Worm (Caenorhabditis elegans) whole organism, L3 larva: ENCODE results near the gene mbr-1.

Experiments used
- R02D3.7 ChIP-seq: fragments of 150-350 bp; optimal IDR thresholded peaks from 2 replicates; lab custom pipeline; 2014; ENCODE audit warnings: missing biosample characterization, missing genetic modification characterization
- aly-2 ChIP-seq: fragments of 150-350 bp; optimal IDR thresholded peaks from 2 replicates; lab custom pipeline; 2014; ENCODE audit warnings: missing biosample characterization, missing genetic modification characterization
- ama-1 ChIP-seq: fragments of 150-350 bp; optimal IDR thresholded peaks from 2 replicates; lab custom pipeline; 2018
- ceh-16 ChIP-seq: sonication (generic microtip); optimal IDR thresholded peaks from 2 replicates; lab custom pipeline; 2017; ENCODE audit warnings: missing biosample characterization, missing genetic modification characterization
- ceh-28 ChIP-seq: fragments of 150-350 bp; optimal IDR thresholded peaks from 2 replicates; lab custom pipeline; 2014; ENCODE audit warnings: missing biosample characterization, missing genetic modification reagents, missing genetic modification characterization
- ceh-82 ChIP-seq: fragments of 150-350 bp; optimal IDR thresholded peaks from 2 replicates; lab custom pipeline; 2014; ENCODE audit warnings: missing biosample characterization, missing genetic modification characterization
- daf-12 ChIP-seq: fragments of 150-350 bp; optimal IDR thresholded peaks from 2 replicates; lab custom pipeline; 2014; ENCODE audit warnings: missing biosample characterization, missing genetic modification reagents, missing genetic modification characterization
- elt-1 ChIP-seq: fragments of 150-350 bp; optimal IDR thresholded peaks from 2 replicates; lab custom pipeline; 2014; ENCODE audit warnings: missing biosample characterization, missing genetic modification characterization
- elt-2 ChIP-seq: sonication (generic microtip); optimal IDR thresholded peaks from 2 replicates; lab custom pipeline; 2016; ENCODE audit warnings: missing genetic modification reagents, mild to moderate bottlenecking, missing genetic modification characterization, missing compliant biosample characterization
- eor-1 ChIP-seq, 2 experiments: fragments of 150-350 bp; optimal IDR thresholded peaks; 2 replicates each; lab custom pipeline; 2014 to 2018; ENCODE audit warnings: missing biosample characterization in 2 of 2, missing genetic modification characterization in 2 of 2
- fkh-10 ChIP-seq: sonication (generic microtip); optimal IDR thresholded peaks from 2 replicates; lab custom pipeline; 2017; ENCODE audit warnings: missing biosample characterization, missing genetic modification reagents, missing genetic modification characterization
- fkh-2 ChIP-seq: fragments of 150-350 bp; optimal IDR thresholded peaks from 2 replicates; lab custom pipeline; 2014; ENCODE audit warnings: missing biosample characterization, missing genetic modification reagents, missing genetic modification characterization
- fos-1 ChIP-seq: fragments of 150-350 bp; optimal IDR thresholded peaks from 2 replicates; lab custom pipeline; 2014; ENCODE audit warnings: missing biosample characterization, missing genetic modification characterization
- hmg-11 ChIP-seq: sonication (generic microtip); optimal IDR thresholded peaks from 2 replicates; lab custom pipeline; 2016; ENCODE audit warnings: missing genetic modification characterization, missing compliant biosample characterization
- lin-15B ChIP-seq: fragments of 150-350 bp; optimal IDR thresholded peaks from 2 replicates; lab custom pipeline; 2014; ENCODE audit warnings: missing biosample characterization, missing genetic modification characterization
- mdl-1 ChIP-seq: fragments of 150-350 bp; optimal IDR thresholded peaks from 2 replicates; lab custom pipeline; 2014; ENCODE audit warnings: missing biosample characterization, missing genetic modification characterization
- mml-1 ChIP-seq: fragments of 150-350 bp; sonication (generic microtip); optimal IDR thresholded peaks from 3 replicates; lab custom pipeline; 2014; ENCODE audit warnings: missing biosample characterization, missing genetic modification characterization
- nfya-1 ChIP-seq: sonication (generic microtip); optimal IDR thresholded peaks from 2 replicates; lab custom pipeline; 2017; ENCODE audit warnings: missing genetic modification characterization, mild to moderate bottlenecking, missing compliant biosample characterization, antibody characterized with exemption, moderate library complexity; ENCODE audit not compliant: insufficient read depth
- nhr-11 ChIP-seq: fragments of 150-350 bp; optimal IDR thresholded peaks from 2 replicates; lab custom pipeline; 2014; ENCODE audit warnings: missing biosample characterization, missing genetic modification characterization
- nhr-23 ChIP-seq: fragments of 150-350 bp; optimal IDR thresholded peaks from 2 replicates; lab custom pipeline; 2014; ENCODE audit warnings: missing biosample characterization, missing genetic modification reagents, missing genetic modification characterization
- nhr-237 ChIP-seq: fragments of 150-350 bp; optimal IDR thresholded peaks from 2 replicates; lab custom pipeline; 2014; ENCODE audit warnings: missing biosample characterization, missing genetic modification characterization
- nhr-25 ChIP-seq: sonication (generic microtip); optimal IDR thresholded peaks from 2 replicates; lab custom pipeline; 2017; ENCODE audit warnings: missing biosample characterization, missing genetic modification characterization
- nhr-28 ChIP-seq: fragments of 150-350 bp; optimal IDR thresholded peaks from 2 replicates; lab custom pipeline; 2014; ENCODE audit warnings: missing biosample characterization, missing genetic modification characterization
- nhr-43 ChIP-seq: sonication (generic microtip); optimal IDR thresholded peaks from 2 replicates; lab custom pipeline; 2016; ENCODE audit warnings: mild to moderate bottlenecking, missing genetic modification characterization, missing compliant biosample characterization; ENCODE audit not compliant: poor library complexity, severe bottlenecking
- nhr-67 ChIP-seq: fragments of 150-350 bp; optimal IDR thresholded peaks from 2 replicates; lab custom pipeline; 2014; ENCODE audit warnings: missing biosample characterization, missing genetic modification characterization
- nhr-76 ChIP-seq: fragments of 150-350 bp; sonication (generic microtip); optimal IDR thresholded peaks from 5 replicates; lab custom pipeline; 2014; ENCODE audit warnings: missing biosample characterization, missing genetic modification characterization
- pha-4 ChIP-seq: fragments of 150-350 bp; optimal IDR thresholded peaks from 2 replicates; lab custom pipeline; 2014; ENCODE audit warnings: missing biosample characterization, missing genetic modification reagents, missing genetic modification characterization
- pqm-1 ChIP-seq: fragments of 150-350 bp; optimal IDR thresholded peaks from 2 replicates; lab custom pipeline; 2017; ENCODE audit warnings: missing biosample characterization, missing genetic modification characterization, inconsistent platforms
- sea-2 ChIP-seq: fragments of 150-350 bp; sonication (generic microtip); optimal IDR thresholded peaks from 4 replicates; lab custom pipeline; 2014; ENCODE audit warnings: missing biosample characterization, missing genetic modification reagents, missing genetic modification characterization
- skn-1 ChIP-seq: fragments of 150-350 bp; optimal IDR thresholded peaks from 2 replicates; lab custom pipeline; 2014; ENCODE audit warnings: missing biosample characterization, missing genetic modification characterization
- snpc-4 ChIP-seq: fragments of 150-350 bp; optimal IDR thresholded peaks from 2 replicates; lab custom pipeline; 2014; ENCODE audit warnings: missing biosample characterization, missing genetic modification characterization
- tbx-2 ChIP-seq: sonication (generic microtip); optimal IDR thresholded peaks from 2 replicates; lab custom pipeline; 2016; ENCODE audit warnings: mild to moderate bottlenecking, missing genetic modification characterization, missing compliant biosample characterization
- unc-39 ChIP-seq: sonication (generic microtip); optimal IDR thresholded peaks from 4 replicates; lab custom pipeline; 2017; ENCODE audit warnings: missing biosample characterization, missing genetic modification characterization
- zag-1 ChIP-seq: fragments of 150-350 bp; optimal IDR thresholded peaks from 2 replicates; lab custom pipeline; 2014; ENCODE audit warnings: missing biosample characterization, missing genetic modification characterization
- ztf-4 ChIP-seq: fragments of 150-350 bp; optimal IDR thresholded peaks from 2 replicates; lab custom pipeline; 2014; ENCODE audit warnings: missing biosample characterization, missing genetic modification characterization

The mbr-1 gene

DNA sequence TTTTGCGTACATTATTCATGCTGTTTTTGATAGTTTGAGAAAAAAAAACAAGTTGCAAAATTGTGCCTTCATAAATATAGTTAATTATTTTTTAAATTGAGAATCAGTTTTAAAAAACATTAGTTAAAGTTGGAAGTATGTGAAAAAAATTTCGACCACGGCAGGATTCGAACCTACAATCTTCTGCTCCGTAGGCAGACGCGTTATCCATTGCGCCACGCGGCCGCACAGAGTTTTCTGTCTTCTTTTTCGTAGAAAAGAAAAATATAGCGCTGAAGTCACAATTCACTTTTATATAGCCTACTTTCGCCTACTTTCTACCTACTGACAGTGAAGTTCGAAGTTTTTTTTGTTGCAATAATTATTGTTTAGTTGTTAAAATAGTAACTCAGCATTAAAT lies 10.0 kb upstream of the mbr-1 start:
- TF ChIP-seq nfya-1 (tag; lab: Kevin White, UChicago) (peak; percentile 22), fos-1 (tag; lab: Kevin White, UChicago) (no peak), elt-2 (peak; percentile 46)

DNA sequence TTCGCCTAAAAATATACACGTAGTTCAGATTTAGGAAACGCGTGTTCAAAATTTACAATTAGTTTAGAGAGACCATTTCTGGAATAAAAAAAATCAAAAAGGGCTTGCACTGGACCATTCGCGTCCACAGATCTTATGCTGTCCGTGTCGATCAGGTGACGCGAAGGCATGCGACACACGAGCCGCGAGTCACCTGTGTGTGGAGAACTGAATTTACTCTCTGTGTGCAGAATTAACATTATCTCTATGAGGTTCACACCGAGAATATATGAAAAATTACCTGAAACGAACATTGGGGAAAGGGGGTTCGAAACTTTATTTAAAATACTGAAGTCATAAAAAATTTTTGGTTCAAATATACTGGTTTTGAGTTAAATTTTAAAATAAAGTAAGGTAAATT lies 5.8 kb upstream of the mbr-1 start:
- TF ChIP-seq pha-4 (tag; lab: Kevin White, UChicago) (no peak), elt-1 (no peak), nhr-25 (tag; lab: Kevin White, UChicago) (no peak), hmg-11 (tag; lab: Kevin White, UChicago) (no peak), snpc-4 (tag; lab: Kevin White, UChicago) (no peak), elt-2 (no peak), ztf-4 (no peak), mdl-1 (no peak), ceh-16 (no peak), nhr-28 (tag; lab: Kevin White, UChicago) (no peak), fkh-2 (no peak), nhr-76 (no peak), fkh-10 (no peak), nhr-67 (tag; lab: Kevin White, UChicago) (no peak), eor-1 (tag; optimal IDR thresholded peaks at IDR 0.05; lab: Kevin White, UChicago) (no peak), fos-1 (tag; lab: Kevin White, UChicago) (no peak), mml-1 (tag; lab: Kevin White, UChicago) (no peak)

DNA sequence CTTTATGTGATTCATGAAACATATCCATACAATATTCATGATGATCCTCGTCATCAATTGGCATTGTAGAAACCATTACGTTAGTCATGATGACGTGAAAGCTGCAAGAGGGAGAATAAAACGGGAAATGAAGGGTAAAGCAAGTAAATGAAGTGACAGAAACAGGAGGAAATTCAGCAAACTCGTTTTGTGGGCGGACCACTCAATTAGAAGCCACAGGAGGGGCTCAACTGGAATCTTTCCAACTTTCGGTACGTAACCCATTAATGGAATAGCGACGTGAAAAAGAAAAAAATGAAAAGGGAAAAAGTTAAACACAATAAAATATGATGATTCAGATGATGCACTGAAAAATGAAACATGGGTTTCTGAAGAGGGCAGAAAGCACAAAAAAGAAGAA lies 4.8 kb downstream of the mbr-1 start, which contains the start of gene T01C1.4:
Gene T01C1.4, minus strand, starts transcription at position 101 of the 400 bp plus-strand sequence.
- TF ChIP-seq nhr-43 (tag; lab: Kevin White, UChicago) (no peak), ama-1 (no peak), lin-15B (no peak), sea-2 (GFP tag; lab: Kevin White, UChicago) (no peak), daf-12 (tag; lab: Kevin White, UChicago) (no peak), R02D3.7 (no peak), zag-1 (tag; lab: Kevin White, UChicago) (no peak), pha-4 (tag; lab: Kevin White, UChicago) (no peak), elt-2 (no peak), mml-1 (tag; lab: Kevin White, UChicago) (no peak), nhr-67 (tag; lab: Kevin White, UChicago) (no peak), fkh-10 (no peak), hmg-11 (tag; lab: Kevin White, UChicago) (no peak), nhr-11 (tag; lab: Kevin White, UChicago) (no peak), mdl-1 (no peak)

DNA sequence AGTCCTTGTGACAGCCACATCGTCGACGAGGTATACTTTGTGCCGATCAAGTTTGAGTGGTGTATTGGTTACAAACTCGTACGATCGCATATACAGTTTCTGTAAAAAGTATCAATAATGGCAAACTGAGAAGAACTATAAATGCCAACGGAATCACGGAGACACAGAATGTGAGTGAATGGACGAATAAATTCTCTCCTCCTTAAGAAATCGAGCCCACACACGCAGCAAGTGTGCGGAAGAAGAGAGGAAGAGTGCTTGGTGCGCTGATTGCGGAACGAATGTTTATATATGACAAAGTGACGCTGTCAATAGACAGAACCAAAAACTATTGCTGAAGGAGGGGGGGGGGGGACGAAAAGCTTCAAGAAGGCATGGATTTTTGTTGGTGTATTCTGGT lies 10.1 kb downstream of the mbr-1 start, which contains the start of gene rhgf-1:
Gene rhgf-1, minus strand, starts transcription at position 101 of the 400 bp plus-strand sequence.
- TF ChIP-seq tbx-2 (tag; lab: Kevin White, UChicago): no peak
- TF ChIP-seq nhr-23: no peak
- no peak for TF ChIP-seq ama-1
- no peak for TF ChIP-seq nhr-237 (tag; lab: Kevin White, UChicago)
- no peak for TF ChIP-seq elt-1
- TF ChIP-seq hmg-11 (tag; lab: Kevin White, UChicago): no peak
- TF ChIP-seq nfya-1 (tag; lab: Kevin White, UChicago): no peak
- TF ChIP-seq pqm-1: no peak
- TF ChIP-seq unc-39 (tag; lab: Kevin White, UChicago): no peak
- TF ChIP-seq R02D3.7: no peak
- no peak for TF ChIP-seq skn-1
- TF ChIP-seq aly-2 (tag; lab: Kevin White, UChicago): no peak
- TF ChIP-seq nhr-25 (tag; lab: Kevin White, UChicago): no peak
- no peak for TF ChIP-seq ceh-82
- no peak for TF ChIP-seq ceh-28 (tag; lab: Kevin White, UChicago)
- no peak for TF ChIP-seq nhr-43 (tag; lab: Kevin White, UChicago)

DNA sequence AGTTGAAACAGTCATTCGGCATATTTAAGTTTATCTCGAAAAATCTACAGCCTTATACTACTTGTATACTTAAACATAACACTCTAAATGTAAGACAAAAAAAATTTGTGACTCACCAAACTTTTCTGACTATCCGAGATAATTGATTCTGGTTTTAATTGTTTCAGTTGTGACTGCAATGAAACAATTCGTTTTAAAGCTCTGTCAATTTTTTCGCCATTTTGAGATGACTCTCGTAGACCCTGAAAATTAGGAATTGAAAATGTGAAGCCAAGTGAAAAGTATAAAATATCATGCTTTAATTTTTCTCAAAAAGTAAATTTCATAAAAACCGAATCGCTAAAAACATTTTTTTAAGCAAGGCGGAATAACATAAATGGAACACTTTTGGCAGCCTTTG lies 17.5 kb downstream of the mbr-1 start:
- no peak for TF ChIP-seq nhr-43 (tag; lab: Kevin White, UChicago)
- no peak for TF ChIP-seq fkh-10
- no peak for TF ChIP-seq fkh-2
- TF ChIP-seq nhr-25 (tag; lab: Kevin White, UChicago): no peak
- no peak for TF ChIP-seq ztf-4
- no peak for TF ChIP-seq pqm-1
